Worm (Caenorhabditis elegans): Measurements from ENCODE around the gene T26C11.9.

DNA sequence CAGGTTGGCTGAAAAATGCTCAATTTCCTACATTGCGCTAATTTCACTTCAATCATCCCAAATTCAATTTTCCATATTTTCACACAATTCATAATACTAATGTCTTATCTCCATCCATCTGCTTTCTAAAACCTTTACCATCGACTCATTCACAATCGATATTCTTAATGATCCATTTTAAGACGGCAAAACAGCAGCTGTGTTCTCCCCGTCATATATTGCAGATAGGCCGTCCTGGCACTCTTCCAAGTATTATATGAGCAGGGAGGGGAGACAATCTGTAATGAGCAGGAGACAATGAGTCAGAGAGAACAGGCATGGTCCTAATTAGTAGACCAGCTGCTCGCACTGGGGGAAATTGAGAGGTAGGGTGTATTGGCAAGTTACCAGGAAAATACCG lies 4.1 kb upstream of the T26C11.9 start:
- TF ChIP-seq flt-1 (GFP tag; IDR thresholded peaks at IDR 0.05): no peak
- TF ChIP-seq tab-1 (GFP tag; IDR thresholded peaks at IDR 0.05): no peak
- TF ChIP-seq ztf-29 (GFP tag; IDR thresholded peaks at IDR 0.05): no peak
- no peak for TF ChIP-seq cog-1 (tag; optimal IDR thresholded peaks at IDR 0.05)
- no peak for TF ChIP-seq med-1 (GFP tag; optimal IDR thresholded peaks at IDR 0.05; ENCODE audit: insufficient read depth)
- TF ChIP-seq ref-1 (GFP tag; conservative IDR thresholded peaks at IDR 0.05): no peak
